Fruit fly (Drosophila melanogaster) whole organism, embryonic: ENCODE data around the gene CG12379.
A peak's percentile ranks its signal among the peaks of the same experiment; 100 is the strongest.

ENCODE experiments used
- B-H1 ChIP-seq: fragments of 200-800 bp; sonication (Bioruptor generic); IDR thresholded peaks from 3 replicates; pipeline ENCODE4 v1.3.6; 2022; ENCODE audit warnings: missing biosample characterization, missing genetic modification characterization
- BEAF-32 ChIP-seq: fragments of 200-800 bp; sonication (Bioruptor generic); optimal IDR thresholded peaks from 3 replicates; lab custom pipeline; 2017; ENCODE audit warnings: missing biosample characterization, missing genetic modification characterization, mild to moderate bottlenecking, moderate library complexity, missing genetic modification reagents
- Bgb ChIP-seq: fragments of 200-800 bp; sonication (Bioruptor generic); IDR thresholded peaks from 2 replicates; pipeline ENCODE4 v1.3.6; 2022; ENCODE audit warnings: missing biosample characterization, missing genetic modification characterization; ENCODE audit not compliant: partially characterized antibody
- CG10267 ChIP-seq: fragments of 200-800 bp; sonication (Bioruptor generic); optimal IDR thresholded peaks from 2 replicates; lab custom pipeline; 2018; ENCODE audit warnings: missing biosample characterization, mild to moderate bottlenecking, missing genetic modification characterization, moderate library complexity
- CG10274 ChIP-seq: fragments of 200-800 bp; sonication (Bioruptor generic); optimal IDR thresholded peaks from 3 replicates; lab custom pipeline; 2017; ENCODE audit warnings: missing biosample characterization, mild to moderate bottlenecking, missing genetic modification characterization
- CG12391 ChIP-seq: fragments of 200-800 bp; sonication (Bioruptor generic); optimal IDR thresholded peaks from 3 replicates; lab custom pipeline; 2018; ENCODE audit warnings: missing biosample characterization, mild to moderate bottlenecking, missing genetic modification characterization, moderate library complexity
- CG13287 ChIP-seq: fragments of 200-800 bp; sonication (Bioruptor generic); IDR thresholded peaks from 2 replicates; pipeline ENCODE4 v1.3.6; 2022; ENCODE audit warnings: missing biosample characterization, missing genetic modification characterization; ENCODE audit not compliant: partially characterized antibody
- CG13424 ChIP-seq: fragments of 200-800 bp; sonication (Bioruptor generic); optimal IDR thresholded peaks from 2 replicates; lab custom pipeline; 2019; ENCODE audit warnings: missing biosample characterization, mild to moderate bottlenecking, missing genetic modification characterization, moderate library complexity
- CG1603 ChIP-seq: fragments of 200-800 bp; sonication (Bioruptor generic); optimal IDR thresholded peaks from 2 replicates; lab custom pipeline; 2019; ENCODE audit warnings: missing biosample characterization, mild to moderate bottlenecking, missing genetic modification characterization, moderate library complexity
- CG17829 ChIP-seq: fragments of 200-800 bp; optimal IDR thresholded peaks from 2 replicates; lab custom pipeline; 2019; ENCODE audit warnings: missing biosample characterization, mild to moderate bottlenecking, missing genetic modification characterization, moderate library complexity
- CG2116 ChIP-seq: fragments of 200-800 bp; sonication (Bioruptor generic); optimal IDR thresholded peaks from 3 replicates; lab custom pipeline; 2018; ENCODE audit warnings: missing biosample characterization, mild to moderate bottlenecking, missing genetic modification characterization
- CG2129 ChIP-seq: fragments of 200-800 bp; sonication (Bioruptor generic); IDR thresholded peaks from 2 replicates; pipeline ENCODE4 v1.3.6; 2022; ENCODE audit warnings: missing biosample characterization, missing genetic modification characterization; ENCODE audit not compliant: partially characterized antibody
- CG2712 ChIP-seq: fragments of 200-800 bp; optimal IDR thresholded peaks from 3 replicates; lab custom pipeline; 2019; ENCODE audit warnings: missing biosample characterization, mild to moderate bottlenecking, missing genetic modification characterization, moderate library complexity
- CG30403 ChIP-seq: fragments of 200-800 bp; sonication (Bioruptor generic); optimal IDR thresholded peaks from 3 replicates; lab custom pipeline; 2016; ENCODE audit warnings: missing biosample characterization, missing genetic modification characterization
- CG32772 ChIP-seq: fragments of 200-800 bp; sonication (Bioruptor generic); IDR thresholded peaks from 2 replicates; pipeline ENCODE4 v1.3.6; 2022; ENCODE audit warnings: missing biosample characterization, missing genetic modification characterization
- CG42726 ChIP-seq: fragments of 200-800 bp; sonication (Bioruptor generic); IDR thresholded peaks from 2 replicates; pipeline ENCODE4 v1.3.6; 2022; ENCODE audit warnings: missing biosample characterization, missing genetic modification characterization; ENCODE audit not compliant: partially characterized antibody
- CG4424 ChIP-seq: fragments of 200-800 bp; sonication (Bioruptor generic); optimal IDR thresholded peaks from 3 replicates; lab custom pipeline; 2016; ENCODE audit warnings: missing biosample characterization, missing genetic modification characterization
- CG4617 ChIP-seq: fragments of 200-800 bp; sonication (Bioruptor generic); optimal IDR thresholded peaks from 3 replicates; lab custom pipeline; 2016; ENCODE audit warnings: missing biosample characterization, missing genetic modification characterization, borderline replicate concordance
- CG7963 ChIP-seq: fragments of 200-800 bp; sonication (Bioruptor generic); IDR thresholded peaks from 3 replicates; pipeline ENCODE4 v1.3.6; 2022; ENCODE audit warnings: missing biosample characterization, missing genetic modification characterization; ENCODE audit not compliant: partially characterized antibody
- CG9797 ChIP-seq: fragments of 200-800 bp; sonication (Bioruptor generic); optimal IDR thresholded peaks from 3 replicates; lab custom pipeline; 2018; ENCODE audit warnings: missing biosample characterization, mild to moderate bottlenecking, missing genetic modification characterization
- CG9932 ChIP-seq: fragments of 200-800 bp; sonication (Bioruptor generic); IDR thresholded peaks from 2 replicates; pipeline ENCODE4 v1.3.6; 2022; ENCODE audit warnings: missing biosample characterization, missing genetic modification characterization
- CTCF ChIP-seq: fragments of 200-800 bp; sonication (Bioruptor generic); optimal IDR thresholded peaks from 2 replicates; lab custom pipeline; 2017; ENCODE audit warnings: missing biosample characterization, mild to moderate bottlenecking, missing genetic modification characterization, moderate library complexity
- CoRest ChIP-seq: fragments of 200-800 bp; sonication (Bioruptor generic); optimal IDR thresholded peaks from 3 replicates; lab custom pipeline; 2018; ENCODE audit warnings: missing biosample characterization, mild to moderate bottlenecking, missing genetic modification characterization, moderate library complexity
- D19A ChIP-seq: fragments of 200-800 bp; optimal IDR thresholded peaks from 3 replicates; lab custom pipeline; 2019; ENCODE audit warnings: missing biosample characterization, mild to moderate bottlenecking, missing genetic modification characterization, moderate library complexity
- Dll ChIP-seq: fragments of 200-800 bp; sonication (Bioruptor generic); IDR thresholded peaks from 4 replicates; pipeline ENCODE4 v1.3.6; 2022; ENCODE audit warnings: missing biosample characterization, missing genetic modification characterization; ENCODE audit not compliant: partially characterized antibody
- Doc3 ChIP-seq: fragments of 200-800 bp; sonication (Bioruptor generic); IDR thresholded peaks from 3 replicates; pipeline ENCODE4 v1.3.6; 2022; ENCODE audit warnings: missing biosample characterization, missing genetic modification characterization; ENCODE audit not compliant: partially characterized antibody
- HmgZ ChIP-seq: fragments of 200-800 bp; sonication (Bioruptor generic); optimal IDR thresholded peaks from 2 replicates; lab custom pipeline; 2018; ENCODE audit warnings: missing biosample characterization, mild to moderate bottlenecking, missing genetic modification characterization
- MESR4 ChIP-seq: fragments of 200-800 bp; sonication (Bioruptor generic); optimal IDR thresholded peaks from 2 replicates; lab custom pipeline; 2018; ENCODE audit warnings: missing biosample characterization, mild to moderate bottlenecking, missing genetic modification characterization, moderate library complexity
- NFAT ChIP-seq: fragments of 200-800 bp; sonication (Bioruptor generic); IDR thresholded peaks from 2 replicates; pipeline ENCODE4 v1.3.6; 2022; ENCODE audit warnings: missing biosample characterization, missing genetic modification characterization
- Sox102F ChIP-seq: fragments of 200-800 bp; sonication (Bioruptor generic); optimal IDR thresholded peaks from 2 replicates; lab custom pipeline; 2018; ENCODE audit warnings: missing biosample characterization, mild to moderate bottlenecking, missing genetic modification characterization, moderate library complexity
- Ssrp ChIP-seq: fragments of 200-800 bp; sonication (Bioruptor generic); optimal IDR thresholded peaks from 2 replicates; lab custom pipeline; 2018; ENCODE audit warnings: missing biosample characterization, mild to moderate bottlenecking, missing genetic modification characterization, moderate library complexity
- Trl ChIP-seq, 3 experiments: fragments of >200 bp in 2 of 3; fragments of 200-800 bp in 1 of 3; sonication (Bioruptor generic) in 1 of 3; optimal IDR thresholded peaks; 2 replicates in 1 of 3; 3 replicates in 2 of 3; lab custom pipeline; 2016 to 2017; ENCODE audit warnings: missing biosample characterization in 1 of 3, missing genetic modification characterization in 1 of 3
- Xbp1 ChIP-seq: fragments of 200-800 bp; sonication (Bioruptor generic); optimal IDR thresholded peaks from 3 replicates; lab custom pipeline; 2016; ENCODE audit warnings: missing biosample characterization, mild to moderate bottlenecking, missing genetic modification characterization
- amos ChIP-seq: fragments of 200-800 bp; sonication (Bioruptor generic); IDR thresholded peaks from 2 replicates; pipeline ENCODE4 v1.3.6; 2022; ENCODE audit warnings: missing biosample characterization, missing genetic modification characterization; ENCODE audit not compliant: partially characterized antibody
- az2 ChIP-seq: fragments of 200-800 bp; sonication (Bioruptor generic); optimal IDR thresholded peaks from 3 replicates; lab custom pipeline; 2016; ENCODE audit warnings: missing biosample characterization, missing genetic modification characterization
- dmrt11E ChIP-seq: fragments of 200-800 bp; sonication (Bioruptor generic); optimal IDR thresholded peaks from 3 replicates; lab custom pipeline; 2018; ENCODE audit warnings: missing biosample characterization, mild to moderate bottlenecking, missing genetic modification characterization, moderate library complexity
- esg ChIP-seq: fragments of 200-800 bp; sonication (Bioruptor generic); conservative IDR thresholded peaks from 2 replicates; pipeline ENCODE4 v1.3.6; 2022; ENCODE audit warnings: missing biosample characterization, missing genetic modification characterization
- eyg ChIP-seq: fragments of 200-800 bp; sonication (Bioruptor generic); optimal IDR thresholded peaks from 3 replicates; lab custom pipeline; 2016; ENCODE audit warnings: missing biosample characterization, missing genetic modification characterization
- fd96Cb ChIP-seq: fragments of 200-800 bp; sonication (Bioruptor generic); optimal IDR thresholded peaks from 2 replicates; lab custom pipeline; 2018; ENCODE audit warnings: missing biosample characterization, mild to moderate bottlenecking, missing genetic modification characterization, moderate library complexity
- gfzf ChIP-seq: fragments of 200-800 bp; sonication (Bioruptor generic); optimal IDR thresholded peaks from 2 replicates; lab custom pipeline; 2016; ENCODE audit warnings: missing biosample characterization, mild to moderate bottlenecking, missing genetic modification characterization, moderate library complexity
- grn ChIP-seq: fragments of 200-800 bp; sonication (Bioruptor generic); optimal IDR thresholded peaks from 3 replicates; lab custom pipeline; 2017; ENCODE audit warnings: missing biosample characterization, missing genetic modification characterization
- gro ChIP-seq: fragments of 200-800 bp; sonication (Bioruptor generic); optimal IDR thresholded peaks from 2 replicates; lab custom pipeline; 2016; ENCODE audit warnings: missing biosample characterization, missing genetic modification characterization
- lilli ChIP-seq: fragments of 200-800 bp; sonication (Bioruptor generic); optimal IDR thresholded peaks from 3 replicates; lab custom pipeline; 2016; ENCODE audit warnings: missing biosample characterization, missing genetic modification characterization
- pfk ChIP-seq: fragments of 200-800 bp; sonication (Bioruptor generic); optimal IDR thresholded peaks from 2 replicates; lab custom pipeline; 2018; ENCODE audit warnings: missing biosample characterization, mild to moderate bottlenecking, missing genetic modification characterization, moderate library complexity
- sens-2 ChIP-seq: fragments of 200-800 bp; sonication (Bioruptor generic); IDR thresholded peaks from 2 replicates; pipeline ENCODE4 v1.3.6; 2022; ENCODE audit warnings: missing biosample characterization, missing genetic modification characterization
- ssp ChIP-seq: fragments of 200-800 bp; sonication (Bioruptor generic); IDR thresholded peaks from 2 replicates; pipeline ENCODE4 v1.3.6; 2022; ENCODE audit warnings: missing biosample characterization, missing genetic modification characterization
- zfh2 ChIP-seq: fragments of 200-800 bp; sonication (Bioruptor generic); optimal IDR thresholded peaks from 2 replicates; lab custom pipeline; 2016; ENCODE audit warnings: missing biosample characterization, missing genetic modification characterization

CG12379 gene

dm6 chrX:15745905-15746681 lies 12.3 kb upstream of the CG12379 start, which contains the start of the genes CG8944 and CCT6 (continued):
- TF ChIP-seq CG7963 (GFP tag; lab: Robert Waterston, UW) = peak; percentile 17; the same call in 1 of the 3 replicates
- no peak for TF ChIP-seq dmrt11E (tag; lab: Kevin White, UChicago)
- peak; percentile 17 for TF ChIP-seq D19A (tag; lab: Kevin White, UChicago)
- 0 out of 2 replicates have a peak, but pooled peaks have one; percentile 34 for TF ChIP-seq CG32772 (GFP tag; lab: Robert Waterston, UW)
- TF ChIP-seq CG42726 = no peak
- peak; percentile 45 for TF ChIP-seq gfzf
- no peak; the same call in 1 of the 2 replicates for TF ChIP-seq Bgb (GFP tag; lab: Robert Waterston, UW)
- peak; percentile 1 for TF ChIP-seq lilli (GFP tag; lab: Kevin White, UChicago)
- 0 out of 3 replicates have a peak, but pooled peaks have one; percentile 31 for TF ChIP-seq Doc3
- TF ChIP-seq CG13287 (GFP tag; lab: Robert Waterston, UW) = 0 out of 2 replicates have a peak, but pooled peaks have one; percentile 28
- TF ChIP-seq grn = no peak
- peak; percentile 90 for TF ChIP-seq MESR4 (GFP tag; lab: Kevin White, UChicago)
- TF ChIP-seq NFAT = no peak
- TF ChIP-seq CG2712 (tag; lab: Kevin White, UChicago) = peak; percentile 32
- peak; percentile 45 for TF ChIP-seq CoRest (tag; lab: Kevin White, UChicago)
- 0 out of 2 replicates have a peak, but pooled peaks have one; percentile 12 for TF ChIP-seq sens-2 (GFP tag; lab: Robert Waterston, UW)
- no peak for TF ChIP-seq esg (GFP tag; lab: Robert Waterston, UW)
- TF ChIP-seq HmgZ (tag; lab: Kevin White, UChicago) = no peak
- peak; percentile 26 for TF ChIP-seq Xbp1 (GFP tag; lab: Kevin White, UChicago)
- TF ChIP-seq CG9932 (GFP tag; lab: Robert Waterston, UW) = peak; percentile 71
- peak; percentile 31 for TF ChIP-seq CG30403 (GFP tag; lab: Kevin White, UChicago)
- peak; percentile 28 for TF ChIP-seq CG9797 (GFP tag; lab: Kevin White, UChicago)
- TF ChIP-seq Ssrp (tag; lab: Kevin White, UChicago) = peak; percentile 5
- TF ChIP-seq az2 (GFP tag; lab: Kevin White, UChicago) = peak; percentile 17
- peak; percentile 59 for TF ChIP-seq CG12391 (tag; lab: Kevin White, UChicago)
- no peak for TF ChIP-seq pfk (GFP tag; lab: Kevin White, UChicago)
- TF ChIP-seq CG4617 (GFP tag; lab: Kevin White, UChicago) = peak; percentile 21
- TF ChIP-seq ssp = peak; percentile 28; the same call in 1 of the 2 replicates
- TF ChIP-seq CG17829 (tag; lab: Kevin White, UChicago) = peak; percentile 22
- no peak for TF ChIP-seq B-H1 (GFP tag; lab: Robert Waterston, UW)
- TF ChIP-seq CG1603 = peak; percentile 20
- TF ChIP-seq CG2116 = peak; percentile 96
- TF ChIP-seq CG10274 = no peak
- TF ChIP-seq CG13424 (tag; lab: Kevin White, UChicago) = peak; percentile 29
- no peak for TF ChIP-seq eyg (GFP tag; lab: Kevin White, UChicago)
- no peak for TF ChIP-seq fd96Cb
- TF ChIP-seq Trl (optimal IDR thresholded peaks at IDR 0.05; lab: Kevin White, UChicago) = no peak
- no peak for TF ChIP-seq Trl (GFP tag; optimal IDR thresholded peaks at IDR 0.05; lab: Kevin White, UChicago)
- TF ChIP-seq gro (GFP tag; lab: Kevin White, UChicago) = no peak
- TF ChIP-seq CG4424 (GFP tag; lab: Kevin White, UChicago) = peak; percentile 1
- peak; percentile 65 for TF ChIP-seq BEAF-32 (GFP tag; lab: Kevin White, UChicago)
- TF ChIP-seq Dll (GFP tag; lab: Robert Waterston, UW) = peak; percentile 52; the same call in 1 of the 4 replicates
- TF ChIP-seq zfh2 (GFP tag; lab: Kevin White, UChicago) = peak; percentile 16
- TF ChIP-seq CG10267 (tag; lab: Kevin White, UChicago) = peak; percentile 40
- no peak for TF ChIP-seq CTCF (GFP tag; lab: Kevin White, UChicago)
- TF ChIP-seq Sox102F (GFP tag; lab: Kevin White, UChicago) = no peak
- peak; percentile 49 for TF ChIP-seq amos
- TF ChIP-seq CG2129 (GFP tag; lab: Robert Waterston, UW) = no peak
